Fruit fly (Drosophila melanogaster) whole organism, embryonic: ENCODE measurements around the gene kay.

Source experiments
- Aef1 ChIP-seq: fragments of 200-800 bp; sonication (Bioruptor generic); IDR thresholded peaks from 3 replicates; pipeline ENCODE4 v1.3.6; 2022; ENCODE audit warnings: missing biosample characterization, missing genetic modification characterization
- C15 ChIP-seq: fragments of 200-800 bp; sonication (Bioruptor generic); IDR thresholded peaks from 3 replicates; pipeline ENCODE4 v1.3.6; 2022; ENCODE audit warnings: missing biosample characterization, missing genetic modification characterization
- CG10979 ChIP-seq: fragments of 200-800 bp; sonication (Bioruptor generic); optimal IDR thresholded peaks from 2 replicates; lab custom pipeline; 2018; ENCODE audit warnings: missing biosample characterization, mild to moderate bottlenecking, missing genetic modification characterization, moderate library complexity
- CG11723 ChIP-seq: fragments of 200-800 bp; sonication (Bioruptor generic); optimal IDR thresholded peaks from 2 replicates; lab custom pipeline; 2017; ENCODE audit warnings: missing biosample characterization, mild to moderate bottlenecking, missing genetic modification characterization
- CG13123 ChIP-seq: fragments of 200-800 bp; sonication (Bioruptor generic); optimal IDR thresholded peaks from 2 replicates; lab custom pipeline; 2016; ENCODE audit warnings: missing biosample characterization, missing genetic modification characterization
- CG1602 ChIP-seq: fragments of 200-800 bp; sonication (Bioruptor generic); optimal IDR thresholded peaks from 3 replicates; lab custom pipeline; 2016; ENCODE audit warnings: missing biosample characterization, missing genetic modification characterization
- CG16813 ChIP-seq: fragments of 200-800 bp; sonication (Bioruptor generic); IDR thresholded peaks from 3 replicates; pipeline ENCODE4 v1.3.6; 2022; ENCODE audit warnings: missing biosample characterization, missing genetic modification characterization; ENCODE audit not compliant: partially characterized antibody
- CG17802 ChIP-seq: fragments of 200-800 bp; sonication (Bioruptor generic); optimal IDR thresholded peaks from 2 replicates; lab custom pipeline; 2018; ENCODE audit warnings: missing biosample characterization, mild to moderate bottlenecking, missing genetic modification characterization, moderate library complexity
- CG18262 ChIP-seq: fragments of 200-800 bp; optimal IDR thresholded peaks from 3 replicates; lab custom pipeline; 2019; ENCODE audit warnings: missing biosample characterization, mild to moderate bottlenecking, missing genetic modification characterization, moderate library complexity
- CG18619 ChIP-seq: fragments of 200-800 bp; sonication (Bioruptor generic); optimal IDR thresholded peaks from 3 replicates; lab custom pipeline; 2017; ENCODE audit warnings: missing biosample characterization, mild to moderate bottlenecking, missing genetic modification characterization
- CG2678 ChIP-seq: fragments of 200-800 bp; sonication (Bioruptor generic); optimal IDR thresholded peaks from 3 replicates; lab custom pipeline; 2019; ENCODE audit warnings: missing biosample characterization, mild to moderate bottlenecking, missing genetic modification characterization, moderate library complexity
- CG31365 ChIP-seq: fragments of 200-800 bp; sonication (Bioruptor generic); optimal IDR thresholded peaks from 2 replicates; lab custom pipeline; 2018; ENCODE audit warnings: missing biosample characterization, mild to moderate bottlenecking, missing genetic modification characterization
- CG3407 ChIP-seq: fragments of 200-800 bp; sonication (Bioruptor generic); optimal IDR thresholded peaks from 2 replicates; lab custom pipeline; 2018; ENCODE audit warnings: missing biosample characterization, mild to moderate bottlenecking, missing genetic modification characterization
- CG34376 ChIP-seq: fragments of 200-800 bp; sonication (Bioruptor generic); optimal IDR thresholded peaks from 2 replicates; lab custom pipeline; 2018; ENCODE audit warnings: missing biosample characterization, mild to moderate bottlenecking, missing genetic modification characterization
- CG6654 ChIP-seq: fragments of 200-800 bp; sonication (Bioruptor generic); optimal IDR thresholded peaks from 2 replicates; lab custom pipeline; 2017; ENCODE audit warnings: missing biosample characterization, mild to moderate bottlenecking, missing genetic modification characterization
- CG7372 ChIP-seq: fragments of 200-800 bp; sonication (Bioruptor generic); IDR thresholded peaks from 2 replicates; pipeline ENCODE4 v1.3.6; 2022; ENCODE audit warnings: missing biosample characterization, missing genetic modification characterization
- CG9727 ChIP-seq: fragments of 200-800 bp; sonication (Bioruptor generic); optimal IDR thresholded peaks from 3 replicates; lab custom pipeline; 2017; ENCODE audit warnings: missing biosample characterization, mild to moderate bottlenecking, missing genetic modification characterization
- Camta ChIP-seq: fragments of 200-800 bp; sonication (Bioruptor generic); optimal IDR thresholded peaks from 2 replicates; lab custom pipeline; 2016; ENCODE audit warnings: missing biosample characterization, missing genetic modification characterization
- Drgx ChIP-seq: fragments of 200-800 bp; sonication (Bioruptor generic); IDR thresholded peaks from 2 replicates; pipeline ENCODE4 v1.3.6; 2022; ENCODE audit warnings: missing biosample characterization, missing genetic modification characterization
- ERR ChIP-seq: fragments of 200-800 bp; sonication (Bioruptor generic); optimal IDR thresholded peaks from 2 replicates; lab custom pipeline; 2016; ENCODE audit warnings: missing biosample characterization, missing genetic modification characterization
- Fer1 ChIP-seq: fragments of 200-800 bp; sonication (Bioruptor generic); optimal IDR thresholded peaks from 2 replicates; lab custom pipeline; 2017; ENCODE audit warnings: missing biosample characterization, mild to moderate bottlenecking, missing genetic modification characterization
- H2.0 ChIP-seq: fragments of 200-800 bp; sonication (Bioruptor generic); IDR thresholded peaks from 2 replicates; pipeline ENCODE4 v1.3.6; 2022; ENCODE audit warnings: missing biosample characterization, missing genetic modification characterization
- HLH4C ChIP-seq: fragments of 200-800 bp; sonication (Bioruptor generic); IDR thresholded peaks from 3 replicates; pipeline ENCODE4 v1.3.6; 2022; ENCODE audit warnings: missing biosample characterization, missing genetic modification characterization; ENCODE audit not compliant: partially characterized antibody
- Jarid2 ChIP-seq: fragments of 200-800 bp; sonication (Bioruptor generic); optimal IDR thresholded peaks from 3 replicates; lab custom pipeline; 2017; ENCODE audit warnings: mild to moderate bottlenecking, missing biosample characterization, missing genetic modification reagents, missing genetic modification characterization
- Mad ChIP-seq: fragments of 200-800 bp; sonication (Bioruptor generic); optimal IDR thresholded peaks from 2 replicates; lab custom pipeline; 2016; ENCODE audit warnings: missing biosample characterization, missing genetic modification characterization
- Nf-YC ChIP-seq: fragments of 200-800 bp; optimal IDR thresholded peaks from 3 replicates; lab custom pipeline; 2019; ENCODE audit warnings: missing biosample characterization, mild to moderate bottlenecking, missing genetic modification characterization, moderate library complexity
- Optix ChIP-seq: fragments of 200-800 bp; sonication (Bioruptor generic); IDR thresholded peaks from 3 replicates; pipeline ENCODE4 v1.3.6; 2022; ENCODE audit warnings: missing biosample characterization, missing genetic modification characterization
- Taf1 ChIP-seq: fragments of 200-800 bp; sonication (Bioruptor generic); IDR thresholded peaks from 2 replicates; pipeline ENCODE4 v1.3.6; 2022; ENCODE audit warnings: missing biosample characterization, missing genetic modification characterization
- ci ChIP-seq: fragments of 200-800 bp; sonication (Bioruptor generic); IDR thresholded peaks from 3 replicates; pipeline ENCODE4 v1.3.6; 2022; ENCODE audit warnings: missing biosample characterization, missing genetic modification characterization
- disco-r ChIP-seq: fragments of 200-800 bp; sonication (Bioruptor generic); optimal IDR thresholded peaks from 2 replicates; lab custom pipeline; 2016; ENCODE audit warnings: missing biosample characterization, missing genetic modification characterization
- exex ChIP-seq: fragments of 200-800 bp; sonication (Bioruptor generic); optimal IDR thresholded peaks from 4 replicates; lab custom pipeline; 2018; ENCODE audit warnings: missing biosample characterization, mild to moderate bottlenecking, missing genetic modification characterization, moderate library complexity
- fd102C ChIP-seq: fragments of 200-800 bp; sonication (Bioruptor generic); optimal IDR thresholded peaks from 2 replicates; lab custom pipeline; 2018; ENCODE audit warnings: missing biosample characterization, mild to moderate bottlenecking, missing genetic modification characterization, moderate library complexity
- kay ChIP-seq: fragments of 200-800 bp; sonication (Bioruptor generic); optimal IDR thresholded peaks from 2 replicates; lab custom pipeline; 2016; ENCODE audit warnings: missing biosample characterization, missing genetic modification characterization
- klu ChIP-seq: fragments of 200-800 bp; sonication (Bioruptor generic); IDR thresholded peaks from 2 replicates; pipeline ENCODE4 v1.3.6; 2022; ENCODE audit warnings: missing biosample characterization, missing genetic modification characterization
- lab ChIP-seq: fragments of 200-800 bp; sonication (Bioruptor generic); optimal IDR thresholded peaks from 3 replicates; lab custom pipeline; 2017; ENCODE audit warnings: missing biosample characterization, missing genetic modification characterization, mild to moderate bottlenecking, moderate library complexity, missing genetic modification reagents
- lbe ChIP-seq: fragments of 200-800 bp; sonication (Bioruptor generic); optimal IDR thresholded peaks from 2 replicates; lab custom pipeline; 2016; ENCODE audit warnings: missing biosample characterization, mild to moderate bottlenecking, missing genetic modification characterization
- luna ChIP-seq: fragments of 200-800 bp; sonication (Bioruptor generic); optimal IDR thresholded peaks from 2 replicates; lab custom pipeline; 2016; ENCODE audit warnings: missing biosample characterization, missing genetic modification characterization
- maf-S ChIP-seq: fragments of 200-800 bp; sonication (Bioruptor generic); optimal IDR thresholded peaks from 2 replicates; lab custom pipeline; 2016; ENCODE audit warnings: missing biosample characterization, missing genetic modification characterization
- nau ChIP-seq: fragments of 200-800 bp; sonication (Bioruptor generic); optimal IDR thresholded peaks from 3 replicates; lab custom pipeline; 2017; ENCODE audit warnings: missing biosample characterization, mild to moderate bottlenecking, missing genetic modification characterization, missing genetic modification reagents
- pita ChIP-seq: fragments of 200-800 bp; sonication (Bioruptor generic); optimal IDR thresholded peaks from 2 replicates; lab custom pipeline; 2017; ENCODE audit warnings: missing biosample characterization, mild to moderate bottlenecking, missing genetic modification characterization
- ranshi ChIP-seq: fragments of 200-800 bp; sonication (Bioruptor generic); IDR thresholded peaks from 2 replicates; pipeline ENCODE4 v1.3.6; 2022; ENCODE audit warnings: missing biosample characterization, missing genetic modification characterization
- sc ChIP-seq, 3 experiments: fragments of >200 bp in 2 of 3; fragments of 200-800 bp in 1 of 3; sonication (Bioruptor generic) in 1 of 3; optimal IDR thresholded peaks; 2 replicates in 2 of 3; 3 replicates in 1 of 3; lab custom pipeline; 2017; ENCODE audit warnings: mild to moderate bottlenecking in 1 of 3, missing biosample characterization in 1 of 3, missing genetic modification characterization in 1 of 3, missing genetic modification reagents in 1 of 3
- slbo ChIP-seq: fragments of 200-800 bp; sonication (Bioruptor generic); IDR thresholded peaks from 2 replicates; pipeline ENCODE4 v1.3.6; 2022; ENCODE audit warnings: missing biosample characterization, missing genetic modification characterization
- slou ChIP-seq: fragments of 200-800 bp; sonication (Bioruptor generic); optimal IDR thresholded peaks from 3 replicates; lab custom pipeline; 2016; ENCODE audit warnings: missing biosample characterization, missing genetic modification characterization
- ssp ChIP-seq: fragments of 200-800 bp; sonication (Bioruptor generic); IDR thresholded peaks from 2 replicates; pipeline ENCODE4 v1.3.6; 2022; ENCODE audit warnings: missing biosample characterization, missing genetic modification characterization
- stc ChIP-seq: fragments of 200-800 bp; sonication (Bioruptor generic); IDR thresholded peaks from 2 replicates; pipeline ENCODE4 v1.3.6; 2022; ENCODE audit warnings: missing biosample characterization, missing genetic modification characterization
- ttk ChIP-seq: fragments of 200-800 bp; sonication (Bioruptor generic); IDR thresholded peaks from 2 replicates; pipeline ENCODE4 v2.1.2; 2022; ENCODE audit warnings: missing biosample characterization, missing genetic modification characterization
- twi ChIP-seq: fragments of 200-800 bp; optimal IDR thresholded peaks from 2 replicates; lab custom pipeline; 2019; ENCODE audit warnings: missing biosample characterization, mild to moderate bottlenecking, missing genetic modification characterization, moderate library complexity
- usp ChIP-seq: fragments of >200 bp; optimal IDR thresholded peaks from 2 replicates; lab custom pipeline; 2017; ENCODE audit warnings: missing biosample characterization, missing genetic modification characterization
- zf30C ChIP-seq: fragments of 200-800 bp; sonication (Bioruptor generic); optimal IDR thresholded peaks from 3 replicates; lab custom pipeline; 2018; ENCODE audit warnings: missing biosample characterization, mild to moderate bottlenecking, missing genetic modification characterization

kay gene

dm6 chr3R:29716782-29717317 is 48.9 kb upstream of the kay start, which contains the start of gene Obp99b (continued):
- peak; percentile 96 for TF ChIP-seq ci
- peak; percentile 84 for TF ChIP-seq Optix
- peak; percentile 63 for TF ChIP-seq CG31365 (tag; lab: Kevin White, UChicago)
- no peak for TF ChIP-seq slou (GFP tag; lab: Kevin White, UChicago)
- TF ChIP-seq ttk (GFP tag; lab: Robert Waterston, UW), result peak; percentile 64
- no peak for TF ChIP-seq pita (GFP tag; lab: Kevin White, UChicago)
- no peak for TF ChIP-seq HLH4C (GFP tag; lab: Robert Waterston, UW)
- TF ChIP-seq luna (GFP tag; lab: Kevin White, UChicago), result no peak
- peak; percentile 73 for TF ChIP-seq CG9727 (GFP tag; lab: Kevin White, UChicago)
- peak; percentile 69 for TF ChIP-seq disco-r (GFP tag; lab: Kevin White, UChicago)
- TF ChIP-seq CG10979 (tag; lab: Kevin White, UChicago), result peak; percentile 85
- TF ChIP-seq Jarid2 (GFP tag; lab: Kevin White, UChicago), result peak; percentile 73
- peak; percentile 82 for TF ChIP-seq CG17802 (tag; lab: Kevin White, UChicago)
- TF ChIP-seq H2.0 (GFP tag; lab: Robert Waterston, UW), result peak; percentile 77
- TF ChIP-seq Fer1 (GFP tag; lab: Kevin White, UChicago), result no peak
- peak; percentile 79 for TF ChIP-seq slbo (GFP tag; lab: Robert Waterston, UW)
- no peak for TF ChIP-seq exex (tag; lab: Kevin White, UChicago)
- TF ChIP-seq CG2678 (tag; lab: Kevin White, UChicago), result peak; percentile 55
- TF ChIP-seq fd102C (GFP tag; lab: Kevin White, UChicago), result peak; percentile 73
- TF ChIP-seq maf-S (GFP tag; lab: Kevin White, UChicago), result peak; percentile 47
- TF ChIP-seq ssp (GFP tag; lab: Robert Waterston, UW), result peak; percentile 67
- peak; percentile 60; the same call in 1 of the 2 replicates for TF ChIP-seq CG7372 (GFP tag; lab: Robert Waterston, UW)
- TF ChIP-seq CG3407 (GFP tag; lab: Kevin White, UChicago), result peak; percentile 76
- no peak for TF ChIP-seq sc (optimal IDR thresholded peaks at IDR 0.05; lab: Kevin White, UChicago)
- TF ChIP-seq sc (GFP tag; optimal IDR thresholded peaks at IDR 0.05; lab: Kevin White, UChicago), result peak; percentile 80
- peak; percentile 73 for TF ChIP-seq CG18619
- peak; percentile 71 for TF ChIP-seq lab
- TF ChIP-seq kay (GFP tag; lab: Kevin White, UChicago), result no peak
- peak; percentile 78 for TF ChIP-seq Mad (GFP tag; lab: Kevin White, UChicago)
- TF ChIP-seq ERR (GFP tag; lab: Kevin White, UChicago), result peak; percentile 12
- peak; percentile 70 for TF ChIP-seq CG11723 (GFP tag; lab: Kevin White, UChicago)
- TF ChIP-seq klu (GFP tag; lab: Robert Waterston, UW), result no peak
- TF ChIP-seq stc (GFP tag; lab: Robert Waterston, UW), result peak; percentile 77
- peak; percentile 58; the same call in 1 of the 3 replicates for TF ChIP-seq Aef1 (GFP tag; lab: Robert Waterston, UW)
- TF ChIP-seq CG16813 (GFP tag; lab: Robert Waterston, UW), result no peak
- peak; percentile 67 for TF ChIP-seq CG34376 (GFP tag; lab: Kevin White, UChicago)
- peak; percentile 15 for TF ChIP-seq zf30C
- TF ChIP-seq nau (GFP tag; lab: Kevin White, UChicago), result peak; percentile 70
- TF ChIP-seq twi, result peak; percentile 53
- TF ChIP-seq Taf1 (GFP tag; lab: Robert Waterston, UW), result no peak
- TF ChIP-seq Nf-YC, result peak; percentile 25
- peak; percentile 62 for TF ChIP-seq CG18262
- TF ChIP-seq CG13123 (GFP tag; lab: Kevin White, UChicago), result no peak
- peak; percentile 73 for TF ChIP-seq Camta (GFP tag; lab: Kevin White, UChicago)
- TF ChIP-seq Drgx (GFP tag; lab: Robert Waterston, UW), result peak; percentile 76
- no peak for TF ChIP-seq lbe (GFP tag; lab: Kevin White, UChicago)
- TF ChIP-seq C15 (GFP tag; lab: Robert Waterston, UW), result 0 out of 3 replicates have a peak, but pooled peaks have one; percentile 35
- peak; percentile 73 for TF ChIP-seq CG6654
- peak; percentile 50 for TF ChIP-seq CG1602 (GFP tag; lab: Kevin White, UChicago)
- TF ChIP-seq usp (GFP tag; lab: Kevin White, UChicago), result no peak
- peak; percentile 69 for TF ChIP-seq ranshi (GFP tag; lab: Robert Waterston, UW)
